Worm (Caenorhabditis elegans) whole organism, L4 larva: Measurements from ENCODE around the gene gpch-1.
A peak's percentile ranks its signal among the peaks of the same experiment; 100 is the strongest.

Experiments
- F26F4.8 ChIP-seq: fragments of 200-800 bp; sonication (Bioruptor generic); conservative IDR thresholded peaks from 2 replicates; pipeline ENCODE4 v1.3.6; 2022; ENCODE audit warnings: missing genetic modification characterization, missing compliant biosample characterization
- F44E2.7 ChIP-seq: fragments of 200-800 bp; sonication (Bioruptor generic); IDR thresholded peaks from 2 replicates; pipeline ENCODE4 v2.1.2; 2022; ENCODE audit warnings: missing genetic modification characterization, missing compliant biosample characterization
- T20F7.1 ChIP-seq: fragments of 200-800 bp; sonication (Bioruptor generic); optimal IDR thresholded peaks from 2 replicates; lab custom pipeline; 2018; ENCODE audit warnings: mild to moderate bottlenecking, missing genetic modification characterization, missing compliant biosample characterization
- T26A8.4 ChIP-seq: fragments of 200-800 bp; sonication (Bioruptor generic); IDR thresholded peaks from 2 replicates; pipeline ENCODE4 v1.3.6; 2022; ENCODE audit warnings: missing genetic modification characterization, missing compliant biosample characterization
- Y105C5A.15 ChIP-seq: fragments of 200-800 bp; sonication (Bioruptor generic); IDR thresholded peaks from 2 replicates; pipeline ENCODE4 v1.3.6; 2022; ENCODE audit warnings: missing genetic modification characterization, missing compliant biosample characterization
- Y48G9A.11 ChIP-seq: fragments of 200-800 bp; sonication (Bioruptor generic); IDR thresholded peaks from 2 replicates; pipeline ENCODE4 v1.3.6; 2022; ENCODE audit warnings: missing genetic modification reagents, missing genetic modification characterization, missing compliant biosample characterization
- Y75B8A.6 ChIP-seq: fragments of 200-800 bp; sonication (Bioruptor generic); IDR thresholded peaks from 2 replicates; pipeline ENCODE4 v1.3.6; 2022; ENCODE audit warnings: missing genetic modification reagents, missing genetic modification characterization, missing compliant biosample characterization
- ZK337.2 ChIP-seq: fragments of 200-800 bp; sonication (Bioruptor generic); IDR thresholded peaks from 2 replicates; pipeline ENCODE4 v1.3.6; 2022; ENCODE audit warnings: missing genetic modification reagents, missing genetic modification characterization, missing compliant biosample characterization
- ZK546.5 ChIP-seq, 2 experiments: sonication (generic microtip); optimal IDR thresholded peaks; 2 replicates each; lab custom pipeline; 2017; ENCODE audit warnings: missing biosample characterization in 2 of 2, missing genetic modification characterization in 2 of 2
- aly-2 ChIP-seq: sonication (generic microtip); optimal IDR thresholded peaks from 2 replicates; lab custom pipeline; 2018; ENCODE audit warnings: missing biosample characterization, missing genetic modification characterization
- arid-1 ChIP-seq: fragments of 200-800 bp; sonication (Bioruptor generic); conservative IDR thresholded peaks from 2 replicates; pipeline ENCODE4 v1.3.6; 2022; ENCODE audit warnings: missing genetic modification reagents, missing genetic modification characterization, missing compliant biosample characterization
- ceh-20 ChIP-seq: fragments of 200-800 bp; sonication (Bioruptor generic); IDR thresholded peaks from 2 replicates; pipeline ENCODE4 v1.3.6; 2022; ENCODE audit warnings: missing genetic modification reagents, missing genetic modification characterization, missing compliant biosample characterization
- ceh-62 ChIP-seq: sonication (generic microtip); optimal IDR thresholded peaks from 2 replicates; lab custom pipeline; 2017; ENCODE audit warnings: missing biosample characterization, missing genetic modification characterization
- daf-16 ChIP-seq, 3 experiments: sonication (generic microtip); optimal IDR thresholded peaks; 2 replicates each; lab custom pipeline; 2016 to 2017; ENCODE audit warnings: missing genetic modification characterization in 3 of 3, missing genetic modification reagents in 3 of 3, mild to moderate bottlenecking in 2 of 3, missing compliant biosample characterization in 2 of 3, missing biosample characterization in 1 of 3, moderate library complexity in 1 of 3
- dmd-8 ChIP-seq: fragments of 200-800 bp; sonication (Bioruptor generic); IDR thresholded peaks from 2 replicates; pipeline ENCODE4 v1.3.6; 2022; ENCODE audit warnings: missing genetic modification characterization, missing compliant biosample characterization
- dmd-9 ChIP-seq: fragments of 200-800 bp; sonication (Bioruptor generic); IDR thresholded peaks from 2 replicates; pipeline ENCODE4 v1.3.6; 2022; ENCODE audit warnings: missing genetic modification reagents, missing genetic modification characterization, missing compliant biosample characterization
- duxl-1 ChIP-seq: sonication (generic microtip); optimal IDR thresholded peaks from 2 replicates; lab custom pipeline; 2016; ENCODE audit warnings: mild to moderate bottlenecking, missing genetic modification characterization, moderate library complexity, missing compliant biosample characterization; ENCODE audit not compliant: poor library complexity
- dve-1 ChIP-seq: sonication (generic microtip); optimal IDR thresholded peaks from 2 replicates; lab custom pipeline; 2017; ENCODE audit warnings: antibody characterized with exemption, mild to moderate bottlenecking, missing genetic modification characterization, missing compliant biosample characterization; ENCODE audit not compliant: insufficient read depth
- egl-27 ChIP-seq: sonication (generic microtip); optimal IDR thresholded peaks from 3 replicates; lab custom pipeline; 2017; ENCODE audit warnings: missing biosample characterization, missing genetic modification reagents, missing genetic modification characterization
- fkh-10 ChIP-seq: fragments of 150-350 bp; optimal IDR thresholded peaks from 2 replicates; lab custom pipeline; 2014; ENCODE audit warnings: missing biosample characterization, missing genetic modification reagents, missing genetic modification characterization
- gei-8 ChIP-seq: fragments of 200-800 bp; sonication (Bioruptor generic); optimal IDR thresholded peaks from 2 replicates; lab custom pipeline; 2018; ENCODE audit warnings: mild to moderate bottlenecking, missing genetic modification characterization, missing compliant biosample characterization
- hlh-30 ChIP-seq: sonication (generic microtip); optimal IDR thresholded peaks from 2 replicates; lab custom pipeline; 2017; ENCODE audit warnings: antibody characterized with exemption, mild to moderate bottlenecking, missing genetic modification characterization, missing compliant biosample characterization; ENCODE audit not compliant: insufficient read depth
- hmg-1.1 ChIP-seq: fragments of 200-800 bp; sonication (Bioruptor generic); IDR thresholded peaks from 2 replicates; pipeline ENCODE4 v1.3.6; 2022; ENCODE audit warnings: missing genetic modification reagents, missing genetic modification characterization, missing compliant biosample characterization
- lin-13 ChIP-seq: fragments of 150-350 bp; optimal IDR thresholded peaks from 2 replicates; lab custom pipeline; 2014; ENCODE audit warnings: missing biosample characterization, missing genetic modification reagents, missing genetic modification characterization
- lin-29 ChIP-seq: fragments of 200-800 bp; sonication (Bioruptor generic); IDR thresholded peaks from 2 replicates; pipeline ENCODE4 v1.3.6; 2022; ENCODE audit warnings: missing genetic modification reagents, missing genetic modification characterization, missing compliant biosample characterization
- lin-38 ChIP-seq: fragments of 200-800 bp; sonication (Bioruptor generic); IDR thresholded peaks from 2 replicates; pipeline ENCODE4 v1.3.6; 2022; ENCODE audit warnings: missing genetic modification reagents, missing genetic modification characterization, missing compliant biosample characterization
- lin-39 ChIP-seq: fragments of 150-350 bp; optimal IDR thresholded peaks from 2 replicates; lab custom pipeline; 2014; ENCODE audit warnings: missing biosample characterization, missing genetic modification reagents, missing genetic modification characterization
- lsy-2 ChIP-seq, 2 experiments: fragments of 150-350 bp in 1 of 2; sonication (generic microtip) in 1 of 2; optimal IDR thresholded peaks; 2 replicates each; lab custom pipeline; 2014 to 2017; ENCODE audit warnings: missing biosample characterization in 2 of 2, missing genetic modification characterization in 2 of 2
- madf-5 ChIP-seq, 2 experiments: fragments of 200-800 bp; sonication (Bioruptor generic); IDR thresholded peaks; 2 replicates each; pipeline ENCODE4 v1.3.6; 2022; ENCODE audit warnings: missing compliant biosample characterization in 2 of 2, missing genetic modification characterization in 2 of 2
- madf-9 ChIP-seq: fragments of 200-800 bp; sonication (Bioruptor generic); conservative IDR thresholded peaks from 2 replicates; pipeline ENCODE4 v1.3.6; 2022; ENCODE audit warnings: missing genetic modification reagents, missing genetic modification characterization, missing compliant biosample characterization
- mep-1 ChIP-seq: fragments of 150-350 bp; sonication (generic microtip); optimal IDR thresholded peaks from 3 replicates; lab custom pipeline; 2014; ENCODE audit warnings: missing biosample characterization, missing genetic modification characterization
- mes-2 ChIP-seq: sonication (generic microtip); optimal IDR thresholded peaks from 2 replicates; lab custom pipeline; 2016; ENCODE audit warnings: missing genotype, mild to moderate bottlenecking, missing genetic modification characterization, missing compliant biosample characterization; ENCODE audit not compliant: poor library complexity, severe bottlenecking
- mxl-2 ChIP-seq: fragments of 200-800 bp; sonication (Bioruptor generic); conservative IDR thresholded peaks from 2 replicates; pipeline ENCODE4 v1.3.6; 2022; ENCODE audit warnings: missing genetic modification reagents, missing genetic modification characterization, missing compliant biosample characterization
- nhr-102 ChIP-seq: sonication (generic microtip); optimal IDR thresholded peaks from 2 replicates; lab custom pipeline; 2016; ENCODE audit warnings: mild to moderate bottlenecking, missing genetic modification characterization, moderate library complexity, missing compliant biosample characterization
- nhr-28 ChIP-seq: fragments of 150-350 bp; optimal IDR thresholded peaks from 2 replicates; lab custom pipeline; 2014; ENCODE audit warnings: missing biosample characterization, missing genetic modification characterization
- nhr-41 ChIP-seq: fragments of 200-800 bp; sonication (Bioruptor generic); IDR thresholded peaks from 2 replicates; pipeline ENCODE4 v1.3.6; 2022; ENCODE audit warnings: missing genetic modification reagents, missing genetic modification characterization, missing compliant biosample characterization
- nhr-6 ChIP-seq: fragments of 150-350 bp; optimal IDR thresholded peaks from 2 replicates; lab custom pipeline; 2014; ENCODE audit warnings: missing biosample characterization, missing genetic modification characterization
- sdz-12 ChIP-seq: fragments of 200-800 bp; sonication (Bioruptor generic); optimal IDR thresholded peaks from 2 replicates; lab custom pipeline; 2018; ENCODE audit warnings: mild to moderate bottlenecking, missing genetic modification characterization, missing compliant biosample characterization
- snpc-1.2 ChIP-seq: fragments of 200-800 bp; sonication (Bioruptor generic); IDR thresholded peaks from 2 replicates; pipeline ENCODE4 v1.3.6; 2022; ENCODE audit warnings: missing genetic modification reagents, missing genetic modification characterization, missing compliant biosample characterization
- spr-1 ChIP-seq: sonication (generic microtip); optimal IDR thresholded peaks from 2 replicates; lab custom pipeline; 2016; ENCODE audit warnings: mild to moderate bottlenecking, missing genetic modification characterization, missing compliant biosample characterization
- unc-130 ChIP-seq: sonication (generic microtip); optimal IDR thresholded peaks from 2 replicates; lab custom pipeline; 2016; ENCODE audit warnings: missing genetic modification reagents, missing genetic modification characterization, missing compliant biosample characterization
- vab-7 ChIP-seq: fragments of 200-800 bp; sonication (Bioruptor generic); IDR thresholded peaks from 2 replicates; pipeline ENCODE4 v1.3.6; 2022; ENCODE audit warnings: missing genetic modification reagents, missing genetic modification characterization, missing compliant biosample characterization
- zag-1 ChIP-seq: fragments of 150-350 bp; optimal IDR thresholded peaks from 2 replicates; lab custom pipeline; 2014; ENCODE audit warnings: missing biosample characterization, missing genetic modification characterization
- zfp-3 ChIP-seq: fragments of 200-800 bp; sonication (Bioruptor generic); conservative IDR thresholded peaks from 2 replicates; pipeline ENCODE4 v1.3.6; 2022; ENCODE audit warnings: missing genetic modification reagents, missing genetic modification characterization, missing compliant biosample characterization

gpch-1 gene

ce11 chrIII:4449357-4449756 is 41.0 kb downstream of the gpch-1 start (continued):
- TF ChIP-seq dmd-8 (GFP tag; lab: Robert Waterston, UW) (0 out of 2 replicates have a peak, but pooled peaks have one; percentile 60), nhr-41 (GFP tag; lab: Robert Waterston, UW) (no peak), daf-16 (GFP tag; optimal IDR thresholded peaks at IDR 0.05; lab: Kevin White, UChicago) (peak in 1 of 2 experiments; percentile 64), daf-16 (tag; optimal IDR thresholded peaks at IDR 0.05; lab: Kevin White, UChicago) (no peak), hlh-30 (peak; percentile 6), unc-130 (GFP tag; lab: Kevin White, UChicago) (peak; percentile 51), Y75B8A.6 (GFP tag; lab: Robert Waterston, UW) (0 out of 2 replicates have a peak, but pooled peaks have one; percentile 29), nhr-102 (tag; lab: Kevin White, UChicago) (peak; percentile 26), sdz-12 (GFP tag; lab: Kevin White, UChicago) (no peak), mep-1 (tag; lab: Kevin White, UChicago) (no peak), lin-13 (GFP tag; lab: Kevin White, UChicago) (no peak), T20F7.1 (no peak)

DNA sequence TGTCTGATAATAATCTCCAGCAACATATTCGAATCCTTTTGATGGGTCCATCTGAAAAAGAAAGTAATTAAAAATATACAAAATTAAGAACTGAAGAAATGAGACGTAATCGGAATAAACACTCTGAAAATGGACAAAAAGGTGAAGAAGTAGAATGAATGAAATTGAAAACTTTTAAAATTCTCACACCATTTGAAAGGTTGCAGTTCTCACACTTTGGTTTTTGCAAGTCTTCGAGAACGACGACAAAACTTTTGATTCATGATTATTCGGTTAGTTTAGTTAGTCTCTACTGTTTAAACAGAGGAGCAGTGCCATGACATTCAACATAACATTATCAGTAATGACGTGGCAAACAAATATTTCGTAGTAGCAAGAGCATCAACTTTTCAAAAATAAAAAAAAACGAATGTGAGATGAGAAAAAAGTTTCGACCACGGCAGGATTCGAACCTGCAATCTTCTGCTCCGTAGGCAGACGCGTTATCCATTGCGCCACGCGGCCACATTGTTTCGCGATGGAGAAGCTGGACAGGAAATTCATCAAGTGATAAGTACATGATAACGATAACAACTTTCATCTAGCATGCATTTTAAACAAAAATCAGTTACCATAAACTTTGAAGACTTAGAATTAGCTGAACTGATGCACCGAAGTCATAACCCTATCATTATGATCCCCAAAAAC is 41.7 kb downstream of the gpch-1 start, which contains the start of gene ceh-43:
Gene ceh-43 (minus strand): TSS at position 51 of the 687 bp plus-strand sequence.
- TF ChIP-seq F44E2.7 (GFP tag; lab: Robert Waterston, UW): 0 out of 2 replicates have a peak, but pooled peaks have one; percentile 45
- no peak for TF ChIP-seq lsy-2 (tag; optimal IDR thresholded peaks at IDR 0.05; lab: Kevin White, UChicago)
- TF ChIP-seq madf-9 (GFP tag; lab: Robert Waterston, UW): no peak
- no peak for TF ChIP-seq lin-39 (tag; lab: Kevin White, UChicago)
- TF ChIP-seq zag-1 (tag; lab: Kevin White, UChicago): no peak
- TF ChIP-seq spr-1 (tag; lab: Kevin White, UChicago): no peak
- 0 out of 2 replicates have a peak, but pooled peaks have one; percentile 14 for TF ChIP-seq snpc-1.2
- no peak for TF ChIP-seq T20F7.1
- TF ChIP-seq daf-16 (GFP tag; optimal IDR thresholded peaks at IDR 0.05; lab: Kevin White, UChicago): peak in 1 of 2 experiments; percentile 64
- TF ChIP-seq daf-16 (tag; optimal IDR thresholded peaks at IDR 0.05; lab: Kevin White, UChicago): no peak
- no peak for TF ChIP-seq nhr-28 (tag; lab: Kevin White, UChicago)
- TF ChIP-seq dmd-9 (GFP tag; lab: Robert Waterston, UW): peak; percentile 62; the same call in 1 of the 2 replicates
- peak; percentile 85 for TF ChIP-seq dmd-8 (GFP tag; lab: Robert Waterston, UW)
- TF ChIP-seq ZK546.5 (tag; optimal IDR thresholded peaks at IDR 0.05; lab: Kevin White, UChicago): no peak
- 0 out of 2 replicates have a peak, but pooled peaks have one; percentile 60 for TF ChIP-seq arid-1
- TF ChIP-seq Y75B8A.6 (GFP tag; lab: Robert Waterston, UW): peak; percentile 72; the same call in 1 of the 2 replicates
- TF ChIP-seq mes-2: peak; percentile 57
- TF ChIP-seq lin-38 (GFP tag; lab: Robert Waterston, UW): peak; percentile 64
- TF ChIP-seq nhr-41 (GFP tag; lab: Robert Waterston, UW): 0 out of 2 replicates have a peak, but pooled peaks have one; percentile 15
- no peak for TF ChIP-seq mxl-2 (GFP tag; lab: Robert Waterston, UW)
- TF ChIP-seq ceh-62 (tag; lab: Kevin White, UChicago): no peak
- TF ChIP-seq Y48G9A.11 (GFP tag; lab: Robert Waterston, UW): no peak
- peak; percentile 46; the same call in 1 of the 2 replicates for TF ChIP-seq T26A8.4 (GFP tag; lab: Robert Waterston, UW)
- no peak for TF ChIP-seq lin-29 (GFP tag; lab: Robert Waterston, UW)
- no peak for TF ChIP-seq fkh-10 (GFP tag; lab: Kevin White, UChicago)
- TF ChIP-seq duxl-1 (tag; lab: Kevin White, UChicago): peak; percentile 4
- TF ChIP-seq hmg-1.1 (GFP tag; lab: Robert Waterston, UW): no peak
- 0 out of 2 replicates have a peak, but pooled peaks have one; percentile 14 for TF ChIP-seq ceh-20 (GFP tag; lab: Robert Waterston, UW)
- peak; percentile 19 for TF ChIP-seq dve-1 (tag; lab: Kevin White, UChicago)
- TF ChIP-seq ZK337.2 (GFP tag; lab: Robert Waterston, UW): peak; percentile 38; the same call in 1 of the 2 replicates
- no peak for TF ChIP-seq nhr-6 (tag; lab: Kevin White, UChicago)
- TF ChIP-seq F26F4.8 (GFP tag; lab: Robert Waterston, UW): peak; percentile 59; the same call in 1 of the 2 replicates
- TF ChIP-seq Y105C5A.15 (GFP tag; lab: Robert Waterston, UW): no peak
- no peak for TF ChIP-seq gei-8 (GFP tag; lab: Kevin White, UChicago)
- TF ChIP-seq madf-5 (GFP tag; IDR thresholded peaks at IDR 0.05; lab: Robert Waterston, UW): 0 out of 4 replicates have a peak, but pooled peaks of 1 of the 2 experiments have one; percentile 38
- peak; percentile 59; the same call in 1 of the 2 replicates for TF ChIP-seq vab-7
- no peak for TF ChIP-seq aly-2 (tag; lab: Kevin White, UChicago)
- TF ChIP-seq zfp-3 (GFP tag; lab: Robert Waterston, UW): 0 out of 2 replicates have a peak, but pooled peaks have one; percentile 16
- TF ChIP-seq egl-27 (tag; lab: Kevin White, UChicago): no peak
